Worm (Caenorhabditis elegans) whole organism, L4 larva: Measurements from ENCODE around the gene C17H11.5.

ENCODE experiments used
- D1046.2 ChIP-seq: fragments of 200-800 bp; sonication (Bioruptor generic); IDR thresholded peaks from 2 replicates; pipeline ENCODE4 v1.3.6; 2022; ENCODE audit warnings: missing genetic modification characterization, missing compliant biosample characterization
- F10B5.3 ChIP-seq: sonication (generic microtip); optimal IDR thresholded peaks from 2 replicates; lab custom pipeline; 2016; ENCODE audit warnings: mild to moderate bottlenecking, missing genetic modification characterization, missing compliant biosample characterization
- F49E8.2 ChIP-seq: sonication (generic microtip); optimal IDR thresholded peaks from 2 replicates; lab custom pipeline; 2016; ENCODE audit warnings: missing compliant biosample characterization, mild to moderate bottlenecking, missing genetic modification characterization, borderline replicate concordance
- T26A8.4 ChIP-seq: fragments of 200-800 bp; sonication (Bioruptor generic); IDR thresholded peaks from 2 replicates; pipeline ENCODE4 v1.3.6; 2022; ENCODE audit warnings: missing genetic modification characterization, missing compliant biosample characterization
- Y5F2A.4 ChIP-seq: fragments of 200-800 bp; sonication (Bioruptor generic); optimal IDR thresholded peaks from 2 replicates; lab custom pipeline; 2018; ENCODE audit warnings: mild to moderate bottlenecking, missing genetic modification characterization, missing compliant biosample characterization
- ZK546.5 ChIP-seq, 2 experiments: sonication (generic microtip); optimal IDR thresholded peaks; 2 replicates each; lab custom pipeline; 2017; ENCODE audit warnings: missing biosample characterization in 2 of 2, missing genetic modification characterization in 2 of 2
- aha-1 ChIP-seq: fragments of 150-350 bp; peaks from one replicate; lab custom pipeline; 2014; ENCODE audit warnings: missing biosample characterization, missing genetic modification characterization
- arid-1 ChIP-seq: fragments of 200-800 bp; sonication (Bioruptor generic); conservative IDR thresholded peaks from 2 replicates; pipeline ENCODE4 v1.3.6; 2022; ENCODE audit warnings: missing genetic modification reagents, missing genetic modification characterization, missing compliant biosample characterization
- attf-4 ChIP-seq: sonication (generic microtip); optimal IDR thresholded peaks from 3 replicates; lab custom pipeline; 2017; ENCODE audit warnings: missing biosample characterization, missing genetic modification characterization
- ceh-20 ChIP-seq: fragments of 200-800 bp; sonication (Bioruptor generic); IDR thresholded peaks from 2 replicates; pipeline ENCODE4 v1.3.6; 2022; ENCODE audit warnings: missing genetic modification reagents, missing genetic modification characterization, missing compliant biosample characterization
- ceh-44 ChIP-seq: fragments of 200-800 bp; sonication (Bioruptor generic); IDR thresholded peaks from 2 replicates; pipeline ENCODE4 v1.3.6; 2022; ENCODE audit warnings: missing genetic modification reagents, missing genetic modification characterization, missing compliant biosample characterization
- daf-12 ChIP-seq: fragments of 150-350 bp; optimal IDR thresholded peaks from 2 replicates; lab custom pipeline; 2014; ENCODE audit warnings: missing biosample characterization, missing genetic modification reagents, missing genetic modification characterization
- daf-16 ChIP-seq, 3 experiments: sonication (generic microtip); optimal IDR thresholded peaks; 2 replicates each; lab custom pipeline; 2016 to 2017; ENCODE audit warnings: missing genetic modification characterization in 3 of 3, missing genetic modification reagents in 3 of 3, mild to moderate bottlenecking in 2 of 3, missing compliant biosample characterization in 2 of 3, missing biosample characterization in 1 of 3, moderate library complexity in 1 of 3
- daf-8 ChIP-seq: fragments of 200-800 bp; sonication (Bioruptor generic); IDR thresholded peaks from 2 replicates; pipeline ENCODE4 v1.3.6; 2022; ENCODE audit warnings: missing genetic modification characterization, missing compliant biosample characterization
- dmd-6 ChIP-seq: fragments of 200-800 bp; sonication (Bioruptor generic); IDR thresholded peaks from 2 replicates; pipeline ENCODE4 v1.3.6; 2022; ENCODE audit warnings: missing genetic modification reagents, missing genetic modification characterization, missing compliant biosample characterization
- dmd-9 ChIP-seq: fragments of 200-800 bp; sonication (Bioruptor generic); IDR thresholded peaks from 2 replicates; pipeline ENCODE4 v1.3.6; 2022; ENCODE audit warnings: missing genetic modification reagents, missing genetic modification characterization, missing compliant biosample characterization
- dpl-1 ChIP-seq: fragments of 150-350 bp; optimal IDR thresholded peaks from 2 replicates; lab custom pipeline; 2014; ENCODE audit warnings: missing biosample characterization, missing genetic modification reagents, missing genetic modification characterization
- egl-27 ChIP-seq: sonication (generic microtip); optimal IDR thresholded peaks from 3 replicates; lab custom pipeline; 2017; ENCODE audit warnings: missing biosample characterization, missing genetic modification reagents, missing genetic modification characterization
- fkh-10 ChIP-seq: fragments of 150-350 bp; optimal IDR thresholded peaks from 2 replicates; lab custom pipeline; 2014; ENCODE audit warnings: missing biosample characterization, missing genetic modification reagents, missing genetic modification characterization
- fos-1 ChIP-seq: fragments of 150-350 bp; optimal IDR thresholded peaks from 2 replicates; lab custom pipeline; 2014; ENCODE audit warnings: missing biosample characterization, missing genetic modification characterization
- hif-1 ChIP-seq, 2 experiments: sonication (generic microtip); optimal IDR thresholded peaks; 2 replicates each; lab custom pipeline; 2016 to 2017; ENCODE audit warnings: missing compliant biosample characterization in 2 of 2, missing genetic modification characterization in 2 of 2, missing genetic modification reagents in 2 of 2, missing genotype in 2 of 2, mild to moderate bottlenecking in 1 of 2
- hlh-11 ChIP-seq: fragments of 200-800 bp; sonication (Bioruptor generic); optimal IDR thresholded peaks from 2 replicates; lab custom pipeline; 2018; ENCODE audit warnings: mild to moderate bottlenecking, missing genetic modification characterization, missing compliant biosample characterization
- hlh-30 ChIP-seq: sonication (generic microtip); optimal IDR thresholded peaks from 2 replicates; lab custom pipeline; 2017; ENCODE audit warnings: antibody characterized with exemption, mild to moderate bottlenecking, missing genetic modification characterization, missing compliant biosample characterization; ENCODE audit not compliant: insufficient read depth
- hmg-1.1 ChIP-seq: fragments of 200-800 bp; sonication (Bioruptor generic); IDR thresholded peaks from 2 replicates; pipeline ENCODE4 v1.3.6; 2022; ENCODE audit warnings: missing genetic modification reagents, missing genetic modification characterization, missing compliant biosample characterization
- jun-1 ChIP-seq: fragments of 150-350 bp; optimal IDR thresholded peaks from 2 replicates; lab custom pipeline; 2014; ENCODE audit warnings: missing biosample characterization, missing genetic modification reagents, missing genetic modification characterization
- lin-13 ChIP-seq: fragments of 150-350 bp; optimal IDR thresholded peaks from 2 replicates; lab custom pipeline; 2014; ENCODE audit warnings: missing biosample characterization, missing genetic modification reagents, missing genetic modification characterization
- lin-29 ChIP-seq: fragments of 200-800 bp; sonication (Bioruptor generic); IDR thresholded peaks from 2 replicates; pipeline ENCODE4 v1.3.6; 2022; ENCODE audit warnings: missing genetic modification reagents, missing genetic modification characterization, missing compliant biosample characterization
- mep-1 ChIP-seq: fragments of 150-350 bp; sonication (generic microtip); optimal IDR thresholded peaks from 3 replicates; lab custom pipeline; 2014; ENCODE audit warnings: missing biosample characterization, missing genetic modification characterization
- mes-2 ChIP-seq: sonication (generic microtip); optimal IDR thresholded peaks from 2 replicates; lab custom pipeline; 2016; ENCODE audit warnings: missing genotype, mild to moderate bottlenecking, missing genetic modification characterization, missing compliant biosample characterization; ENCODE audit not compliant: poor library complexity, severe bottlenecking
- mxl-2 ChIP-seq: fragments of 200-800 bp; sonication (Bioruptor generic); conservative IDR thresholded peaks from 2 replicates; pipeline ENCODE4 v1.3.6; 2022; ENCODE audit warnings: missing genetic modification reagents, missing genetic modification characterization, missing compliant biosample characterization
- nhr-11 ChIP-seq: fragments of 150-350 bp; optimal IDR thresholded peaks from 2 replicates; lab custom pipeline; 2014; ENCODE audit warnings: missing biosample characterization, missing genetic modification characterization
- nhr-237 ChIP-seq: sonication (generic microtip); optimal IDR thresholded peaks from 2 replicates; lab custom pipeline; 2017; ENCODE audit warnings: missing biosample characterization, missing genetic modification characterization
- nhr-42 ChIP-seq: fragments of 200-800 bp; sonication (Bioruptor generic); IDR thresholded peaks from 2 replicates; pipeline ENCODE4 v1.3.6; 2022; ENCODE audit warnings: missing genetic modification characterization, missing compliant biosample characterization
- nhr-76 ChIP-seq: fragments of 150-350 bp; optimal IDR thresholded peaks from 2 replicates; lab custom pipeline; 2014; ENCODE audit warnings: missing biosample characterization, missing genetic modification characterization
- nhr-77 ChIP-seq: fragments of 150-350 bp; optimal IDR thresholded peaks from 2 replicates; lab custom pipeline; 2014; ENCODE audit warnings: missing biosample characterization, missing genetic modification characterization
- php-3 ChIP-seq: fragments of 200-800 bp; sonication (Bioruptor generic); IDR thresholded peaks from 2 replicates; pipeline ENCODE4 v1.3.6; 2022; ENCODE audit warnings: missing genetic modification reagents, missing genetic modification characterization, missing compliant biosample characterization
- pqm-1 ChIP-seq: sonication (generic microtip); optimal IDR thresholded peaks from 2 replicates; lab custom pipeline; 2017; ENCODE audit warnings: missing biosample characterization, missing genetic modification characterization
- sdz-12 ChIP-seq: fragments of 200-800 bp; sonication (Bioruptor generic); optimal IDR thresholded peaks from 2 replicates; lab custom pipeline; 2018; ENCODE audit warnings: mild to moderate bottlenecking, missing genetic modification characterization, missing compliant biosample characterization
- set-16 ChIP-seq: fragments of 200-800 bp; sonication (Bioruptor generic); IDR thresholded peaks from 2 replicates; pipeline ENCODE4 v1.3.6; 2022; ENCODE audit warnings: missing genetic modification reagents, missing genetic modification characterization, missing compliant biosample characterization
- spr-3 ChIP-seq: fragments of 200-800 bp; sonication (Bioruptor generic); optimal IDR thresholded peaks from 2 replicates; lab custom pipeline; 2018; ENCODE audit warnings: mild to moderate bottlenecking, missing genetic modification characterization, missing compliant biosample characterization
- tag-97 ChIP-seq: fragments of 200-800 bp; sonication (Bioruptor generic); IDR thresholded peaks from 2 replicates; pipeline ENCODE4 v1.3.6; 2022; ENCODE audit warnings: missing genetic modification characterization, missing compliant biosample characterization
- unc-39 ChIP-seq: sonication (generic microtip); optimal IDR thresholded peaks from 2 replicates; lab custom pipeline; 2017; ENCODE audit warnings: missing biosample characterization, missing genetic modification characterization
- unc-62 ChIP-seq, 3 experiments: fragments of 150-350 bp in 1 of 3; sonication (generic microtip); optimal IDR thresholded peaks in 2 of 3; peaks in 1 of 3; 1 replicate in 1 of 3; 2 replicates in 2 of 3; lab custom pipeline; 2014 to 2017; ENCODE audit warnings: missing biosample characterization in 3 of 3, missing genetic modification characterization in 3 of 3, missing genetic modification reagents in 3 of 3, missing genotype in 1 of 3
- zip-11 ChIP-seq: fragments of 200-800 bp; sonication (Bioruptor generic); IDR thresholded peaks from 2 replicates; pipeline ENCODE4 v1.3.6; 2022; ENCODE audit warnings: missing genetic modification characterization, missing compliant biosample characterization
- zip-2 ChIP-seq: fragments of 150-350 bp; optimal IDR thresholded peaks from 2 replicates; lab custom pipeline; 2014; ENCODE audit warnings: missing biosample characterization, missing genetic modification characterization
- ztf-11 ChIP-seq: fragments of 150-350 bp; optimal IDR thresholded peaks from 2 replicates; lab custom pipeline; 2014; ENCODE audit warnings: missing biosample characterization, missing genetic modification characterization
- ztf-7 ChIP-seq: fragments of 150-350 bp; optimal IDR thresholded peaks from 2 replicates; lab custom pipeline; 2014; ENCODE audit warnings: missing biosample characterization, missing genetic modification characterization

C17H11.5 gene

DNA sequence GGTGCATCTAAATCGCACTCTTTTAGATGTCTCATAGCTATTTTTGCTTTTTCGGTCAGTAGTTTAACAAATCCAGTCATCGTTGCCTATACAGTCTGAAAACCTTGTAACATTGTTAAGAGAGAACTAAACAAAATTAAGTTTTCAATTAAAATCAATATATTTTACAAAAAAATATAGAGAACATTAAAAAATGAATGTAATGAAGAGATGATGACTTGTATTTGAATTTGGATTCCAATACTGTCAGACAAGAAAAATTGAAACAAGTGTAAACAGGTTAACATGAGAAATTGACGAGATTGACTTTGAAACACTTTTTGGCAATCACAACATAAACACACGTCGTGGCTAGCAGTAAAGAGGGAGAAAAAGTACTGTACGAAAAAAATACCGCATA lies at the start of gene C17H11.5:
Gene C17H11.5, minus strand, starts transcription at position 101 of the 400 bp plus-strand sequence.
- TF ChIP-seq aha-1 (tag; lab: Kevin White, UChicago) = peak; percentile 76
- no peak for TF ChIP-seq ceh-44 (GFP tag; lab: Robert Waterston, UW)

DNA sequence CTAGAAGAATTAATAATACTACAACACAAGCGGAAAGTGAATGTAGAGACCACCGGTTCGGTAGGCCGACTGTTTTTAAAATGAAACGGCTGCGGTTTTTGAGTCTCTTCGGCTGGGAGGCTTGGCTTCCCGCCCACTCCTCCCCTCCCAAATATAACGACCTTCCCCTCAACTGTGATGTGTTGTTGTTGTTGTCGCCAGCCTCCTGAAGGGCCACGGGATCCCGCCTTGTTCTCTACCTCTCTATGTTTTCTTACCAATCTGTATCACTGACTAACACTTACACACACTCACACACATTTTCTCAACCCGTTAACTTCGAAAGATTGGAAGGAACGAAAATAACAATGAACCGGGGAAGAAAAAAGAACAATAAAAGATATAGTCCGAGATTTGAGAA lies 48.6 kb upstream of the C17H11.5 start:
- peak; percentile 58 for TF ChIP-seq hlh-30 (tag; lab: Kevin White, UChicago)
- TF ChIP-seq unc-62 (GFP tag; optimal IDR thresholded peaks at IDR 0.05 in 1 of 2; lab: Kevin White, UChicago) = peak in 1 of 2 experiments; percentile 39
- TF ChIP-seq unc-62 (tag; optimal IDR thresholded peaks at IDR 0.05; lab: Kevin White, UChicago) = no peak
- TF ChIP-seq daf-16 (GFP tag; optimal IDR thresholded peaks at IDR 0.05; lab: Kevin White, UChicago) = peak in 1 of 2 experiments; percentile 72
- no peak for TF ChIP-seq daf-16 (tag; optimal IDR thresholded peaks at IDR 0.05; lab: Kevin White, UChicago)
- 0 out of 2 replicates have a peak, but pooled peaks have one; percentile 24 for TF ChIP-seq hmg-1.1 (GFP tag; lab: Robert Waterston, UW)
- no peak for TF ChIP-seq nhr-77 (tag; lab: Kevin White, UChicago)
- no peak for TF ChIP-seq F10B5.3 (tag; lab: Kevin White, UChicago)
- no peak for TF ChIP-seq F49E8.2

DNA sequence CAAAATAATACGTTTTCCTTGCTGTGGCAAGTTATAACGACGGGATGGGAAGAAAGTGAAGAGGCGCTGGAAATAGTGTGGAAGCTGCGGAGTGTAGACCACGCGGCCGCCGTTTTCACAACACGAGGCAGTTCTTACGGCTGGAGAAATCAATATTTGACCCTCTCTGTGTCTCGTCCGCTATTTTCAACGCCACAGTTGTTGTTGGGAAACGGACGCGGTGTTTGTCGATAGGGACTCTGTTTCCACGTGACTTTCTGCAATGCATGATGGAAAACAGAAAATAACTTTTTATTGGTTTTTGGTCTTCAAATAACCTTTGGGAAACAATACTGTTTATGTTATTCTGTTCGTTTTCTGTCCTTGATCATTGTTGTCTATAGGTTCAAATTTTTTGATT lies 46.9 kb upstream of the C17H11.5 start, which contains the start of gene K02A6.3:
Gene K02A6.3, minus strand, starts transcription at position 74 of the 400 bp plus-strand sequence.
- peak; percentile 79 for TF ChIP-seq T26A8.4
- TF ChIP-seq hlh-30 (tag; lab: Kevin White, UChicago) = peak; percentile 99
- peak; percentile 19 for TF ChIP-seq ztf-7 (tag; lab: Kevin White, UChicago)
- TF ChIP-seq dmd-6 (GFP tag; lab: Robert Waterston, UW) = peak; percentile 94
- no peak for TF ChIP-seq lin-13 (GFP tag; lab: Kevin White, UChicago)
- TF ChIP-seq lin-29 = no peak
- peak; percentile 85 for TF ChIP-seq hmg-1.1 (GFP tag; lab: Robert Waterston, UW)
- no peak for TF ChIP-seq tag-97
- TF ChIP-seq unc-39 = no peak
- TF ChIP-seq egl-27 (tag; lab: Kevin White, UChicago) = no peak
- peak; percentile 40; the same call in 1 of the 2 replicates for TF ChIP-seq set-16
- no peak for TF ChIP-seq ztf-11
- TF ChIP-seq zip-11 (GFP tag; lab: Robert Waterston, UW) = no peak
- TF ChIP-seq nhr-11 (tag; lab: Kevin White, UChicago) = peak; percentile 84
- peak; percentile 9 to 86 for TF ChIP-seq hif-1 (tag; optimal IDR thresholded peaks at IDR 0.05; lab: Kevin White, UChicago)
- TF ChIP-seq mes-2 (tag; lab: Kevin White, UChicago) = peak; percentile 71
- TF ChIP-seq zip-2 = peak; percentile 53
- TF ChIP-seq arid-1 (GFP tag; lab: Robert Waterston, UW) = peak; percentile 37; the same call in 1 of the 2 replicates
- no peak for TF ChIP-seq daf-12 (tag; lab: Kevin White, UChicago)
- no peak for TF ChIP-seq fkh-10 (GFP tag; lab: Kevin White, UChicago)
- peak; percentile 98 for TF ChIP-seq hlh-11 (tag; lab: Kevin White, UChicago)
- TF ChIP-seq nhr-76 (tag; lab: Kevin White, UChicago) = peak; percentile 63
- no peak for TF ChIP-seq dmd-9 (GFP tag; lab: Robert Waterston, UW)
- no peak for TF ChIP-seq mxl-2 (GFP tag; lab: Robert Waterston, UW)
- peak; percentile 93 for TF ChIP-seq mep-1 (tag; lab: Kevin White, UChicago)
- TF ChIP-seq fos-1 (tag; lab: Kevin White, UChicago) = no peak
- no peak for TF ChIP-seq sdz-12 (GFP tag; lab: Kevin White, UChicago)
- TF ChIP-seq attf-4 (tag; lab: Kevin White, UChicago) = no peak
- TF ChIP-seq ZK546.5 (tag; optimal IDR thresholded peaks at IDR 0.05; lab: Kevin White, UChicago) = no peak
- no peak for TF ChIP-seq Y5F2A.4 (GFP tag; lab: Kevin White, UChicago)
- TF ChIP-seq daf-8 (GFP tag; lab: Robert Waterston, UW) = no peak
- peak; percentile 68 for TF ChIP-seq php-3
- TF ChIP-seq nhr-237 (tag; lab: Kevin White, UChicago) = no peak
- TF ChIP-seq D1046.2 (GFP tag; lab: Robert Waterston, UW) = no peak
- TF ChIP-seq spr-3 (GFP tag; lab: Kevin White, UChicago) = no peak
- TF ChIP-seq nhr-42 (GFP tag; lab: Robert Waterston, UW) = no peak
- peak in 1 of 2 experiments; percentile 85 for TF ChIP-seq unc-62 (GFP tag; optimal IDR thresholded peaks at IDR 0.05 in 1 of 2; lab: Kevin White, UChicago)
- TF ChIP-seq unc-62 (tag; optimal IDR thresholded peaks at IDR 0.05; lab: Kevin White, UChicago) = no peak
- peak; percentile 41 for TF ChIP-seq pqm-1 (tag; lab: Kevin White, UChicago)
- TF ChIP-seq dpl-1 = peak; percentile 56
- peak; percentile 81 for TF ChIP-seq ceh-20
- TF ChIP-seq jun-1 = peak; percentile 78
